Worm (Caenorhabditis elegans) whole organism, L3 larva: ENCODE results near the gene F35H10.10.
"Not testable (repeated sequence)": the region's sequence is repeated elsewhere in the genome, so short reads cannot be mapped to it uniquely, and the experiment has no call there.

ENCODE experiments used
- R02D3.7 ChIP-seq: fragments of 150-350 bp; optimal IDR thresholded peaks from 2 replicates; lab custom pipeline; 2014; ENCODE audit warnings: missing biosample characterization, missing genetic modification characterization
- ZK546.5 ChIP-seq: sonication (generic microtip); optimal IDR thresholded peaks from 2 replicates; lab custom pipeline; 2017; ENCODE audit warnings: missing biosample characterization, missing genetic modification characterization
- aly-2 ChIP-seq: fragments of 150-350 bp; optimal IDR thresholded peaks from 2 replicates; lab custom pipeline; 2014; ENCODE audit warnings: missing biosample characterization, missing genetic modification characterization
- ama-1 ChIP-seq: fragments of 150-350 bp; optimal IDR thresholded peaks from 2 replicates; lab custom pipeline; 2018
- ceh-16 ChIP-seq: sonication (generic microtip); optimal IDR thresholded peaks from 2 replicates; lab custom pipeline; 2017; ENCODE audit warnings: missing biosample characterization, missing genetic modification characterization
- ceh-82 ChIP-seq: fragments of 150-350 bp; optimal IDR thresholded peaks from 2 replicates; lab custom pipeline; 2014; ENCODE audit warnings: missing biosample characterization, missing genetic modification characterization
- ceh-9 ChIP-seq: sonication (generic microtip); optimal IDR thresholded peaks from 2 replicates; lab custom pipeline; 2018; ENCODE audit warnings: missing biosample characterization, missing genetic modification characterization
- egl-27 ChIP-seq: sonication (generic microtip); optimal IDR thresholded peaks from 4 replicates; lab custom pipeline; 2017; ENCODE audit warnings: missing biosample characterization, missing genetic modification reagents, missing genetic modification characterization
- elt-2 ChIP-seq: sonication (generic microtip); optimal IDR thresholded peaks from 2 replicates; lab custom pipeline; 2016; ENCODE audit warnings: missing genetic modification reagents, mild to moderate bottlenecking, missing genetic modification characterization, missing compliant biosample characterization
- elt-3 ChIP-seq, 3 experiments: fragments of 150-350 bp in 1 of 3; sonication (generic microtip) in 2 of 3; optimal IDR thresholded peaks; 2 replicates in 2 of 3; 4 replicates in 1 of 3; lab custom pipeline; 2014 to 2017; ENCODE audit warnings: missing biosample characterization in 3 of 3, missing genetic modification characterization in 3 of 3
- eor-1 ChIP-seq, 2 experiments: fragments of 150-350 bp; optimal IDR thresholded peaks; 2 replicates each; lab custom pipeline; 2014 to 2018; ENCODE audit warnings: missing biosample characterization in 2 of 2, missing genetic modification characterization in 2 of 2
- fos-1 ChIP-seq: fragments of 150-350 bp; optimal IDR thresholded peaks from 2 replicates; lab custom pipeline; 2014; ENCODE audit warnings: missing biosample characterization, missing genetic modification characterization
- jun-1 ChIP-seq: fragments of 150-350 bp; optimal IDR thresholded peaks from 2 replicates; lab custom pipeline; 2014; ENCODE audit warnings: missing biosample characterization, missing genetic modification reagents, missing genetic modification characterization
- lin-15B ChIP-seq: fragments of 150-350 bp; optimal IDR thresholded peaks from 2 replicates; lab custom pipeline; 2014; ENCODE audit warnings: missing biosample characterization, missing genetic modification characterization
- lin-39 ChIP-seq: fragments of 150-350 bp; optimal IDR thresholded peaks from 2 replicates; lab custom pipeline; 2018; ENCODE audit warnings: missing biosample characterization, missing genetic modification reagents, missing genetic modification characterization
- lsy-12 ChIP-seq: sonication (generic microtip); optimal IDR thresholded peaks from 2 replicates; lab custom pipeline; 2016; ENCODE audit warnings: mild to moderate bottlenecking, missing genetic modification characterization, missing compliant biosample characterization
- nhr-12 ChIP-seq: fragments of 150-350 bp; optimal IDR thresholded peaks from 2 replicates; lab custom pipeline; 2014; ENCODE audit warnings: missing biosample characterization, missing genetic modification characterization
- nhr-237 ChIP-seq: fragments of 150-350 bp; optimal IDR thresholded peaks from 2 replicates; lab custom pipeline; 2014; ENCODE audit warnings: missing biosample characterization, missing genetic modification characterization
- nhr-25 ChIP-seq: sonication (generic microtip); optimal IDR thresholded peaks from 2 replicates; lab custom pipeline; 2017; ENCODE audit warnings: missing biosample characterization, missing genetic modification characterization
- nhr-28 ChIP-seq: fragments of 150-350 bp; optimal IDR thresholded peaks from 2 replicates; lab custom pipeline; 2014; ENCODE audit warnings: missing biosample characterization, missing genetic modification characterization
- nhr-43 ChIP-seq: sonication (generic microtip); optimal IDR thresholded peaks from 2 replicates; lab custom pipeline; 2016; ENCODE audit warnings: mild to moderate bottlenecking, missing genetic modification characterization, missing compliant biosample characterization; ENCODE audit not compliant: poor library complexity, severe bottlenecking
- nhr-67 ChIP-seq: fragments of 150-350 bp; optimal IDR thresholded peaks from 2 replicates; lab custom pipeline; 2014; ENCODE audit warnings: missing biosample characterization, missing genetic modification characterization
- nhr-76 ChIP-seq: fragments of 150-350 bp; sonication (generic microtip); optimal IDR thresholded peaks from 5 replicates; lab custom pipeline; 2014; ENCODE audit warnings: missing biosample characterization, missing genetic modification characterization
- nhr-77 ChIP-seq: fragments of 150-350 bp; optimal IDR thresholded peaks from 2 replicates; lab custom pipeline; 2014; ENCODE audit warnings: missing biosample characterization, missing genetic modification characterization
- pha-4 ChIP-seq: fragments of 150-350 bp; optimal IDR thresholded peaks from 2 replicates; lab custom pipeline; 2014; ENCODE audit warnings: missing biosample characterization, missing genetic modification reagents, missing genetic modification characterization
- pqm-1 ChIP-seq: fragments of 150-350 bp; optimal IDR thresholded peaks from 2 replicates; lab custom pipeline; 2017; ENCODE audit warnings: missing biosample characterization, missing genetic modification characterization, inconsistent platforms
- sea-2 ChIP-seq: fragments of 150-350 bp; sonication (generic microtip); optimal IDR thresholded peaks from 4 replicates; lab custom pipeline; 2014; ENCODE audit warnings: missing biosample characterization, missing genetic modification reagents, missing genetic modification characterization
- snpc-4 ChIP-seq: fragments of 150-350 bp; optimal IDR thresholded peaks from 2 replicates; lab custom pipeline; 2014; ENCODE audit warnings: missing biosample characterization, missing genetic modification characterization
- tbx-2 ChIP-seq: sonication (generic microtip); optimal IDR thresholded peaks from 2 replicates; lab custom pipeline; 2016; ENCODE audit warnings: mild to moderate bottlenecking, missing genetic modification characterization, missing compliant biosample characterization
- unc-62 ChIP-seq: fragments of 150-350 bp; sonication (generic microtip); optimal IDR thresholded peaks from 4 replicates; lab custom pipeline; 2014; ENCODE audit warnings: missing biosample characterization, missing genetic modification reagents, missing genetic modification characterization
- zag-1 ChIP-seq: fragments of 150-350 bp; optimal IDR thresholded peaks from 2 replicates; lab custom pipeline; 2014; ENCODE audit warnings: missing biosample characterization, missing genetic modification characterization
- ztf-11 ChIP-seq: fragments of 150-350 bp; optimal IDR thresholded peaks from 2 replicates; lab custom pipeline; 2014; ENCODE audit warnings: missing biosample characterization, missing genetic modification characterization

Gene F35H10.10

ce11 chrIV:8354572-8354971 is 41.8 kb upstream of the F35H10.10 start, which contains the start of gene F17E9.3:
Gene F17E9.3 (plus strand): TSS chrIV:8354872.
- TF ChIP-seq elt-3 (tag; optimal IDR thresholded peaks at IDR 0.05; lab: Kevin White, UChicago) (no peak), ceh-16 (tag; lab: Kevin White, UChicago) (no peak), lsy-12 (tag; lab: Kevin White, UChicago) (no peak), ztf-11 (tag; lab: Kevin White, UChicago) (no peak), nhr-43 (tag; lab: Kevin White, UChicago) (no peak), lin-39 (no peak)

ce11 chrIV:8352036-8352435 is 39.3 kb upstream of the F35H10.10 start, which contains the start of gene F17E9.16:
Gene F17E9.16 (plus strand): TSS chrIV:8352336.
- not testable (repeated sequence) for TF ChIP-seq ZK546.5, nhr-77, nhr-43 (tag; lab: Kevin White, UChicago)

DNA sequence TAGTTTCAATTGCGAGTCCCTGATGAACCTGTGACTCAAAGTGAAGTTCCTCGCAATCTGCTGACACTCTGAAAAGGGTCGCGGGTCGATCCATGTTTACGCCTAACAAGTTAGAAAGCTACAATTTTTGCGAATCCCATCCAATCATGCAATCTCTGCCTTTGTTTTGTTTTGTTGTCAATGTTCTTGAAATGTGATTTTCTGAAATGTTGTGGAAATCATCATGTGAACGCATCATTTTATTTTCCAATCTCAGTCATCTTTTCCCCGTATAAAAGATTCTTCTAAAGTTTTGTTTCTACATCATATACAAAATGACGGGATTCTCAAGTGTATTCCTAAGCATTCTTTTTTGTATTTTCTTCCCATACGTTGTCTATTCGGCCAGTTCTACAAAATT is 35.3 kb upstream of the F35H10.10 start, which contains the start of gene F17E9.4:
Gene F17E9.4, plus strand, starts transcription at position 301 of the 400 bp plus-strand sequence.
- no peak for TF ChIP-seq ama-1
- TF ChIP-seq R02D3.7 (tag; lab: Kevin White, UChicago): no peak
- TF ChIP-seq jun-1: no peak
- no peak for TF ChIP-seq ceh-16 (tag; lab: Kevin White, UChicago)
- TF ChIP-seq unc-62 (GFP tag; lab: Kevin White, UChicago): no peak
- TF ChIP-seq tbx-2 (tag; lab: Kevin White, UChicago): no peak
- TF ChIP-seq elt-2 (tag; lab: Kevin White, UChicago): no peak
- no peak for TF ChIP-seq nhr-12 (tag; lab: Kevin White, UChicago)
- TF ChIP-seq nhr-76 (tag; lab: Kevin White, UChicago): no peak
- TF ChIP-seq ztf-11 (tag; lab: Kevin White, UChicago): no peak
- TF ChIP-seq ceh-82 (tag; lab: Kevin White, UChicago): no peak
- TF ChIP-seq eor-1 (tag; optimal IDR thresholded peaks at IDR 0.05; lab: Kevin White, UChicago): no peak

DNA sequence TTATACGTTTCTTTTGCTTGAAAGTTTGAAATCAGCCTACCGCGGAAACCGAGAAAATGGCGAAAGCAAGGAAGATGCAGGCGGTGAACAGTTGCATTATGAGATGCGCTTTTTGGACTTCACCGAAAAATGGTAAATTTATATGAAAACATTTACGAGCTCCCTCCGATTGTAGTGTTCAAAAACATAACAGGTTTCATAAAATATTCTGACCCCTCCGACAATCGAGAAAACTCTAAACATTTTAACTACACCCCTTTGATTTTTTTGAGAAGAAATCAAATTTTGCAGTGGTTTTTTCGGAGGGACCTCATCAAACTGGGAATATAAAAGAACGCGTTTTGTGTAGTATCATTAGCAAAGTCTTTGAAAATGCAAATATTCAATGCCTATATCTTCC is 34.3 kb upstream of the F35H10.10 start, which contains the start of the genes F17E9.18 and F17E9.15:
Gene F17E9.18, minus strand, starts transcription at position 101 of the 400 bp plus-strand sequence.
Gene F17E9.15, plus strand, starts transcription at position 368 of the 400 bp plus-strand sequence.
- TF ChIP-seq egl-27 (no peak), nhr-25 (tag; lab: Kevin White, UChicago) (no peak), elt-3 (tag; optimal IDR thresholded peaks at IDR 0.05; lab: Kevin White, UChicago) (no peak), nhr-67 (no peak), nhr-28 (tag; lab: Kevin White, UChicago) (no peak), nhr-237 (tag; lab: Kevin White, UChicago) (no peak), pha-4 (tag; lab: Kevin White, UChicago) (no peak), lsy-12 (tag; lab: Kevin White, UChicago) (no peak), aly-2 (tag; lab: Kevin White, UChicago) (no peak), fos-1 (tag; lab: Kevin White, UChicago) (no peak)
- TF ChIP-seq, all 47 proteins: peak for 0

- no peak for TF ChIP-seq snpc-4 (tag; lab: Kevin White, UChicago)
- no peak for TF ChIP-seq pha-4 (tag; lab: Kevin White, UChicago)
- TF ChIP-seq nhr-76 (tag; lab: Kevin White, UChicago): no peak
- no peak for TF ChIP-seq lin-15B (tag; lab: Kevin White, UChicago)
Measured at ce11 chrIV:8345518-8345917, 32.8 kb upstream of the F35H10.10 start, which contains the start of gene F17E9.5. Gene F17E9.5 (plus strand): TSS chrIV:8345818.

ce11 chrIV:8342385-8342784 is 29.6 kb upstream of the F35H10.10 start, which contains the start of gene lgc-5:
Gene lgc-5 (plus strand): TSS chrIV:8342685.
- TF ChIP-seq nhr-25 (tag; lab: Kevin White, UChicago): no peak

DNA sequence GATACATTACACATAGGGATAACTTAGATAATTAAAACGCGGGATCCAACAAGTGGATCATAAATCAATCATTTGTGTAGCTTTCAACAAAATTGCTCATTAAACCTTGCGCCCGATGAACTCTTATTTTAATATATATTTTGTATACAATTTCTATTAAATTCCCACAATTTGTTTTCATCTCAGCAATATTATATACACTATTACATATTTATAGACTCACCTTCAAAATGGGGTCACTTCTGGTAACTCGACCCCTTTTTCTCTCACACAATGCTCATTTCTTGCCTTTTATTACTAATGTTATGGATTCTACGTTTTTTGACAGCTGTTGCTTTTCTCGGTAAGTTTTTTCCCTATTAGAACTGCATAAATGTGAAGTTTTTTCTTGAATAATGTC is 26.9 kb upstream of the F35H10.10 start, which contains the start of gene lgc-6:
Gene lgc-6, plus strand, starts transcription at position 301 of the 400 bp plus-strand sequence.
- TF ChIP-seq elt-2 (tag; lab: Kevin White, UChicago) (no peak), nhr-67 (no peak), ceh-9 (no peak), unc-62 (GFP tag; lab: Kevin White, UChicago) (no peak), sea-2 (GFP tag; lab: Kevin White, UChicago) (no peak), nhr-76 (tag; lab: Kevin White, UChicago) (no peak), pha-4 (tag; lab: Kevin White, UChicago) (no peak), pqm-1 (no peak), jun-1 (no peak), ZK546.5 (tag; lab: Kevin White, UChicago) (no peak), fos-1 (tag; lab: Kevin White, UChicago) (no peak), zag-1 (tag; lab: Kevin White, UChicago) (no peak), aly-2 (tag; lab: Kevin White, UChicago) (no peak)
